Worm (Caenorhabditis elegans) whole organism, L4 larva: ENCODE data around the gene H37A05.2.

Source experiments
- nhr-102 ChIP-seq: sonication (generic microtip); optimal IDR thresholded peaks from 2 replicates; lab custom pipeline; 2016; ENCODE audit warnings: mild to moderate bottlenecking, missing genetic modification characterization, moderate library complexity, missing compliant biosample characterization
- nhr-111 ChIP-seq: fragments of 200-800 bp; sonication (Bioruptor generic); optimal IDR thresholded peaks from 2 replicates; lab custom pipeline; 2018; ENCODE audit warnings: mild to moderate bottlenecking, missing genetic modification characterization, missing compliant biosample characterization
- nhr-25 ChIP-seq: sonication (generic microtip); optimal IDR thresholded peaks from 2 replicates; lab custom pipeline; 2017; ENCODE audit warnings: missing genetic modification characterization, mild to moderate bottlenecking, missing compliant biosample characterization, antibody characterized with exemption, moderate library complexity, borderline replicate concordance; ENCODE audit not compliant: insufficient read depth
- ztf-11 ChIP-seq: fragments of 150-350 bp; optimal IDR thresholded peaks from 2 replicates; lab custom pipeline; 2014; ENCODE audit warnings: missing biosample characterization, missing genetic modification characterization

ce11 chrV:13580696-13581095 is 53.4 kb downstream of the H37A05.2 start, which contains the start of gene C50B8.5:
- TF ChIP-seq nhr-25 (tag; lab: Kevin White, UChicago) (no peak), ztf-11 (tag; lab: Kevin White, UChicago) (no peak), nhr-102 (tag; lab: Kevin White, UChicago) (no peak), nhr-111 (no peak)
